Worm (Caenorhabditis elegans) whole organism, mixed stage, embryonic: ENCODE measurements around the gene F28H6.7.

Source experiments
- ceh-43 ChIP-seq: fragments of 200-800 bp; sonication (Bioruptor generic); optimal IDR thresholded peaks from 2 replicates; lab custom pipeline; 2018; ENCODE audit warnings: mild to moderate bottlenecking, missing genetic modification characterization, moderate library complexity, missing compliant biosample characterization
- ces-1 ChIP-seq: fragments of 150-350 bp; optimal IDR thresholded peaks from 2 replicates; lab custom pipeline; 2014; ENCODE audit warnings: missing biosample characterization, missing genetic modification reagents, missing genetic modification characterization
- lin-13 ChIP-seq: fragments of 150-350 bp; optimal IDR thresholded peaks from 2 replicates; lab custom pipeline; 2014; ENCODE audit warnings: missing biosample characterization, missing genetic modification characterization
- lsy-2 ChIP-seq: fragments of 150-350 bp; optimal IDR thresholded peaks from 2 replicates; lab custom pipeline; 2014; ENCODE audit warnings: missing biosample characterization, missing genetic modification characterization
- snpc-4 ChIP-seq: fragments of 150-350 bp; optimal IDR thresholded peaks from 2 replicates; lab custom pipeline; 2014; ENCODE audit warnings: missing biosample characterization, missing genetic modification characterization
- sptf-1 ChIP-seq: sonication (generic microtip); optimal IDR thresholded peaks from 2 replicates; lab custom pipeline; 2017; ENCODE audit warnings: mild to moderate bottlenecking, missing genetic modification characterization, moderate library complexity, missing compliant biosample characterization
- unc-39 ChIP-seq: fragments of 150-350 bp; optimal IDR thresholded peaks from 2 replicates; lab custom pipeline; 2014; ENCODE audit warnings: missing biosample characterization, missing genetic modification characterization
- unc-62 ChIP-seq: fragments of 150-350 bp; optimal IDR thresholded peaks from 2 replicates; lab custom pipeline; 2014; ENCODE audit warnings: missing biosample characterization, missing genetic modification reagents, missing genetic modification characterization

- TF ChIP-seq unc-62 (GFP tag; lab: Kevin White, UChicago), result no peak
- TF ChIP-seq ceh-43, result no peak
- TF ChIP-seq snpc-4 (tag; lab: Kevin White, UChicago), result no peak
- TF ChIP-seq lsy-2 (tag; lab: Kevin White, UChicago), result no peak
- no peak for TF ChIP-seq unc-39 (tag; lab: Kevin White, UChicago)
- no peak for TF ChIP-seq ces-1 (GFP tag; lab: Kevin White, UChicago)
- no peak for TF ChIP-seq sptf-1
- TF ChIP-seq lin-13, result no peak
Measured at ce11 chrX:14152644-14153043, 36.7 kb downstream of the F28H6.7 start.
